Worm (Caenorhabditis elegans): Measurements from ENCODE around the gene F31F4.1.

Gene F31F4.1

DNA sequence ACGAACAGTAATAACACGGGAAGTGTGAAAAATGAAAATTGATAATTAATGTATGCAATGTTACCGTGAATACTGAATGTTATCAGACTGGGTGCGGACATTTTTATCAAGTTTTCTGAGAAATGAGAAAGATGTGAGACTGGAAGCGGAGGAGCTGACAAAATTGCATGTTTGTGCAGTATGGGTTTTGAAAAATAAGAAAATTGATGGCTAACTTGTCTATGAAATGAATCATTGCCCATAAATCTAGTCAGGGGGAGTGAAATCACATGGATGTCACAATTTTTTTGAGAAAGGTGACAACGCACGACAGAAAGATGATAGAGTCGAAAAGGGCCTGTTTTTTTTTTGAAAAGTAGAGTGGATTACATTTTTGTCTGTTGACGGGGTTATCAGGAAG lies 12.5 kb upstream of the F31F4.1 start, which contains the start of gene sru-24:
Gene sru-24 (minus strand): TSS at position 101 of the 400 bp plus-strand sequence.
- TF ChIP-seq B0310.2 (tag; optimal IDR thresholded peaks at IDR 0.05) = no peak
- no peak for TF ChIP-seq pes-1 (GFP tag; IDR thresholded peaks at IDR 0.05)
- no peak for TF ChIP-seq tra-4 (tag; optimal IDR thresholded peaks at IDR 0.05)
- TF ChIP-seq tbx-37 (GFP tag; conservative IDR thresholded peaks at IDR 0.05) = no peak
- no peak for TF ChIP-seq hmbx-1 (tag; optimal IDR thresholded peaks at IDR 0.05)
- TF ChIP-seq hnd-1 (tag; optimal IDR thresholded peaks at IDR 0.05) = no peak
- no peak for TF ChIP-seq tbx-11 (GFP tag; IDR thresholded peaks at IDR 0.05)
- TF ChIP-seq scrt-1 (GFP tag; IDR thresholded peaks at IDR 0.05) = no peak
- no peak for TF ChIP-seq sea-1 (GFP tag; conservative IDR thresholded peaks at IDR 0.05)
- no peak for TF ChIP-seq ets-7 (tag; optimal IDR thresholded peaks at IDR 0.05)
- TF ChIP-seq ama-1 (optimal IDR thresholded peaks at IDR 0.05) = no peak
- TF ChIP-seq flt-1 (GFP tag; IDR thresholded peaks at IDR 0.05) = no peak
- no peak for TF ChIP-seq ceh-36 (tag; optimal IDR thresholded peaks at IDR 0.05)
- TF ChIP-seq F13C5.2 (tag; optimal IDR thresholded peaks at IDR 0.05) = no peak
- TF ChIP-seq aly-1 (tag; optimal IDR thresholded peaks at IDR 0.05) = no peak
- TF ChIP-seq ceh-13 (GFP tag; optimal IDR thresholded peaks at IDR 0.05) = no peak
- no peak for TF ChIP-seq hmg-4 (GFP tag; optimal IDR thresholded peaks at IDR 0.05)

DNA sequence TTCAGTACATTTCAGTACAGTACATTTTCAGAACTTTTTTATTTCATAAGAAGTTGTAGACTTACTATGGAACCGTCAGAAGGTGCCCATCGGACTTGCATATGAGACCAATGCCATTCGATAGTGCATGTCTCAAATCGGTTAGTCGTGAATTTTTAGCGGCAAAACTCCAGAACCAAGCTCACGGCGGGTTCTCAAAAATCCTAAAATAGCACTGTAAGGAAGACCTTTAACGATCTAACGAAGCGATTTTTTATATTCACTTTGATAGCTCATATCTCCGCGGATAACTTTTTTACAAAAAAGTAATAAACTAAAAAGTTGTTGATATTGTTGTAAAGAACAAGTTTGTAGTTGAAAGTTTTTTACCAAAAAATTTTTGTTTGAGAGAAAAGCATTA lies 9.6 kb upstream of the F31F4.1 start, which contains the start of gene sru-25:
Gene sru-25 (minus strand): TSS at position 101 of the 400 bp plus-strand sequence.
- TF ChIP-seq aly-1 (tag; optimal IDR thresholded peaks at IDR 0.05) = no peak
- no peak for TF ChIP-seq scrt-1 (GFP tag; IDR thresholded peaks at IDR 0.05)
- TF ChIP-seq tbx-37 (GFP tag; conservative IDR thresholded peaks at IDR 0.05) = no peak
- TF ChIP-seq B0310.2 (tag; optimal IDR thresholded peaks at IDR 0.05) = no peak
- no peak for TF ChIP-seq ceh-13 (GFP tag; optimal IDR thresholded peaks at IDR 0.05)
- no peak for TF ChIP-seq ets-7 (tag; optimal IDR thresholded peaks at IDR 0.05)
- no peak for TF ChIP-seq ama-1 (optimal IDR thresholded peaks at IDR 0.05)
- TF ChIP-seq tbx-11 (GFP tag; IDR thresholded peaks at IDR 0.05) = no peak
- no peak for TF ChIP-seq sea-1 (GFP tag; conservative IDR thresholded peaks at IDR 0.05)
- TF ChIP-seq hmg-4 (GFP tag; optimal IDR thresholded peaks at IDR 0.05) = no peak
- TF ChIP-seq hnd-1 (tag; optimal IDR thresholded peaks at IDR 0.05) = no peak
- no peak for TF ChIP-seq F13C5.2 (tag; optimal IDR thresholded peaks at IDR 0.05)
- no peak for TF ChIP-seq hmbx-1 (tag; optimal IDR thresholded peaks at IDR 0.05)
- TF ChIP-seq ceh-36 (tag; optimal IDR thresholded peaks at IDR 0.05) = no peak
- no peak for TF ChIP-seq flt-1 (GFP tag; IDR thresholded peaks at IDR 0.05)

DNA sequence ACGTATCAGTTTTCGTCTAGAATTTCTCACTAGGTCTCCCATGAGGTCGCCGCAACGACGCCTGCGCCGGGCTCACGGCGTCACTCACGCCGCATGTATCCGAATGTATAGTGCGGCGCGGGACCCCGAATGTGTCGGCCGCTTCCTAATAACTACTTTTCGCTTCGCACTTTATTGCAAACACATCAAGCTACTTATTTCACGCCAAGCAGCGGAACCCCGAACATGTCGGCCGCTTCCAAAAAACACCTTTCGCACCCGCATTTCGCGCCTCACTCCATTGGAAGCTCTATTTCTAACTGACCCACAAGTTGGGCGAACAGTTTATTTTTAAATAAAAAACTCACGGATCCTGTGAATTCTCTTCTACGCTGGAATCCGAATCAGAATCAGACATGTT lies 7.8 kb upstream of the F31F4.1 start:
- TF ChIP-seq hmg-4 (GFP tag; optimal IDR thresholded peaks at IDR 0.05) (no peak), ceh-36 (tag; optimal IDR thresholded peaks at IDR 0.05) (no peak), F13C5.2 (tag; optimal IDR thresholded peaks at IDR 0.05) (no peak), aly-1 (tag; optimal IDR thresholded peaks at IDR 0.05) (no peak), tra-4 (tag; optimal IDR thresholded peaks at IDR 0.05) (no peak), sea-1 (GFP tag; conservative IDR thresholded peaks at IDR 0.05) (no peak), flt-1 (GFP tag; IDR thresholded peaks at IDR 0.05) (no peak), pes-1 (GFP tag; IDR thresholded peaks at IDR 0.05) (no peak)

- TF ChIP-seq ceh-13 (GFP tag; optimal IDR thresholded peaks at IDR 0.05) (no peak), hmg-4 (GFP tag; optimal IDR thresholded peaks at IDR 0.05) (no peak), pes-1 (GFP tag; IDR thresholded peaks at IDR 0.05) (no peak), tbx-11 (GFP tag; IDR thresholded peaks at IDR 0.05) (no peak), scrt-1 (GFP tag; IDR thresholded peaks at IDR 0.05) (no peak), tra-4 (tag; optimal IDR thresholded peaks at IDR 0.05) (no peak), aly-1 (tag; optimal IDR thresholded peaks at IDR 0.05) (no peak), ama-1 (optimal IDR thresholded peaks at IDR 0.05) (no peak), sea-1 (GFP tag; conservative IDR thresholded peaks at IDR 0.05) (no peak), ceh-36 (tag; optimal IDR thresholded peaks at IDR 0.05) (no peak)
Measured at ce11 chrV:676550-677084, 7.2 kb upstream of the F31F4.1 start, which contains the start of the genes fbxa-72 and srx-21. fbxa-72 (minus strand) TSS chrV:676753. srx-21 (plus strand) TSS chrV:677034.

- TF ChIP-seq scrt-1 (GFP tag; IDR thresholded peaks at IDR 0.05) = no peak
- TF ChIP-seq B0310.2 (tag; optimal IDR thresholded peaks at IDR 0.05) = no peak
Measured at ce11 chrV:679663-680062, 4.2 kb upstream of the F31F4.1 start, which contains the start of gene srx-22. srx-22 (plus strand) TSS chrV:679963.

DNA sequence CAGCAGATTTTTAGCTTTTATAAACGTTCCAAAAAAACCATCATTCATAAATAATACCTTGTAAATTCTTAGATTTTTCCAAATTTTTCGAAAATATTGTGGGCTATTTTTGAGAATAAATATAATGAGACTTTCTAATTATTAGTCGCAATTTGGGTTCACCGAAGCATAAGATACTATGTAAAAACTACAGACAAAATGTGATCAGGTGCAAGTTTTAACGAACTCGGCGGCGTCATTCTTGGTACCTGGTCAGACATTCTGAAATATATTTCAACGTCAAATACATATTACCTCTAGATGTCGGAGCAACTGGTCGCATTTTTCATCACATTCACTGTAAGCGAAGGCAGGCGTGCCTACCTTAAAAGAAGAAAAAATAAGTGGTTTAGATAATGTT lies 1.8 kb upstream of the F31F4.1 start, which contains the start of gene srx-23:
Gene srx-23 (plus strand): TSS at position 301 of the 400 bp plus-strand sequence.
- TF ChIP-seq aly-1 (tag; optimal IDR thresholded peaks at IDR 0.05) (no peak), hmg-4 (GFP tag; optimal IDR thresholded peaks at IDR 0.05) (no peak), B0310.2 (tag; optimal IDR thresholded peaks at IDR 0.05) (no peak), pes-1 (GFP tag; IDR thresholded peaks at IDR 0.05) (no peak), ets-7 (tag; optimal IDR thresholded peaks at IDR 0.05) (no peak), F13C5.2 (tag; optimal IDR thresholded peaks at IDR 0.05) (no peak), tra-4 (tag; optimal IDR thresholded peaks at IDR 0.05) (no peak), ceh-13 (GFP tag; optimal IDR thresholded peaks at IDR 0.05) (no peak), hnd-1 (tag; optimal IDR thresholded peaks at IDR 0.05) (no peak), sea-1 (GFP tag; conservative IDR thresholded peaks at IDR 0.05) (no peak), tbx-37 (GFP tag; conservative IDR thresholded peaks at IDR 0.05) (no peak), tbx-11 (GFP tag; IDR thresholded peaks at IDR 0.05) (no peak), ama-1 (optimal IDR thresholded peaks at IDR 0.05) (no peak), scrt-1 (GFP tag; IDR thresholded peaks at IDR 0.05) (no peak)

ce11 chrV:687384-687783 lies 3.5 kb downstream of the F31F4.1 start, which contains the start of gene H25P19.1:
H25P19.1 (plus strand) TSS chrV:687684.
- TF ChIP-seq hnd-1 (tag; optimal IDR thresholded peaks at IDR 0.05) (no peak), ets-7 (tag; optimal IDR thresholded peaks at IDR 0.05) (no peak), ceh-36 (tag; optimal IDR thresholded peaks at IDR 0.05) (no peak), pes-1 (GFP tag; IDR thresholded peaks at IDR 0.05) (no peak), tra-4 (tag; optimal IDR thresholded peaks at IDR 0.05) (no peak), tbx-11 (GFP tag; IDR thresholded peaks at IDR 0.05) (no peak), F13C5.2 (tag; optimal IDR thresholded peaks at IDR 0.05) (no peak), scrt-1 (GFP tag; IDR thresholded peaks at IDR 0.05) (no peak), tbx-37 (GFP tag; conservative IDR thresholded peaks at IDR 0.05) (no peak), ama-1 (optimal IDR thresholded peaks at IDR 0.05) (no peak), ceh-13 (GFP tag; optimal IDR thresholded peaks at IDR 0.05) (no peak), B0310.2 (tag; optimal IDR thresholded peaks at IDR 0.05) (no peak), hmbx-1 (tag; optimal IDR thresholded peaks at IDR 0.05) (no peak), sea-1 (GFP tag; conservative IDR thresholded peaks at IDR 0.05) (no peak), aly-1 (tag; optimal IDR thresholded peaks at IDR 0.05) (no peak), flt-1 (GFP tag; IDR thresholded peaks at IDR 0.05) (no peak), hmg-4 (GFP tag; optimal IDR thresholded peaks at IDR 0.05) (no peak)
